Worm (Caenorhabditis elegans) whole organism, L2 larva: ENCODE data around the gene hrpa-2.
A peak's percentile ranks its signal among the peaks of the same experiment; 100 is the strongest.

Source experiments
- C34F6.9 ChIP-seq: fragments of 150-350 bp; optimal IDR thresholded peaks from 2 replicates; lab custom pipeline; 2014; ENCODE audit warnings: missing biosample characterization, missing genetic modification characterization
- F13H6.1 ChIP-seq: sonication (generic microtip); optimal IDR thresholded peaks from 2 replicates; lab custom pipeline; 2016; ENCODE audit warnings: missing genetic modification characterization, missing compliant biosample characterization
- R02D3.7 ChIP-seq: fragments of 150-350 bp; optimal IDR thresholded peaks from 2 replicates; lab custom pipeline; 2014; ENCODE audit warnings: missing biosample characterization, missing genetic modification characterization
- Y55F3AM.14 ChIP-seq: fragments of 200-800 bp; sonication (Bioruptor generic); optimal IDR thresholded peaks from 2 replicates; lab custom pipeline; 2018; ENCODE audit warnings: mild to moderate bottlenecking, missing genetic modification characterization, missing compliant biosample characterization
- alr-1 ChIP-seq: fragments of 150-350 bp; optimal IDR thresholded peaks from 2 replicates; lab custom pipeline; 2014; ENCODE audit warnings: missing biosample characterization, missing genetic modification characterization
- aly-2 ChIP-seq: fragments of 150-350 bp; optimal IDR thresholded peaks from 2 replicates; lab custom pipeline; 2014; ENCODE audit warnings: missing biosample characterization, missing genetic modification characterization
- ama-1 ChIP-seq: fragments of 150-350 bp; optimal IDR thresholded peaks from 2 replicates; lab custom pipeline; 2018; ENCODE audit warnings: inconsistent platforms
- blmp-1 ChIP-seq: sonication (generic microtip); optimal IDR thresholded peaks from 2 replicates; lab custom pipeline; 2017; ENCODE audit warnings: missing genetic modification characterization, mild to moderate bottlenecking, missing compliant biosample characterization, antibody characterized with exemption, moderate library complexity; ENCODE audit not compliant: insufficient read depth
- ceh-16 ChIP-seq: fragments of 150-350 bp; optimal IDR thresholded peaks from 2 replicates; lab custom pipeline; 2014; ENCODE audit warnings: missing biosample characterization, missing genetic modification characterization
- crh-2 ChIP-seq: sonication (generic microtip); optimal IDR thresholded peaks from 2 replicates; lab custom pipeline; 2017; ENCODE audit warnings: missing biosample characterization, missing genetic modification characterization
- dmd-4 ChIP-seq: sonication (generic microtip); optimal IDR thresholded peaks from 2 replicates; lab custom pipeline; 2017; ENCODE audit warnings: missing biosample characterization, missing genetic modification characterization
- egl-27 ChIP-seq: sonication (generic microtip); optimal IDR thresholded peaks from 3 replicates; lab custom pipeline; 2017; ENCODE audit warnings: missing biosample characterization, missing genetic modification reagents, missing genetic modification characterization
- elt-1 ChIP-seq: fragments of 150-350 bp; optimal IDR thresholded peaks from 2 replicates; lab custom pipeline; 2014; ENCODE audit warnings: missing biosample characterization, missing genetic modification characterization
- elt-3 ChIP-seq: sonication (generic microtip); optimal IDR thresholded peaks from 2 replicates; lab custom pipeline; 2017; ENCODE audit warnings: missing biosample characterization, missing genetic modification characterization
- fos-1 ChIP-seq: fragments of 150-350 bp; optimal IDR thresholded peaks from 2 replicates; lab custom pipeline; 2014; ENCODE audit warnings: missing biosample characterization, missing genetic modification characterization
- gmeb-1 ChIP-seq: fragments of 150-350 bp; optimal IDR thresholded peaks from 2 replicates; lab custom pipeline; 2014; ENCODE audit warnings: missing biosample characterization, missing genetic modification characterization
- lin-11 ChIP-seq: fragments of 150-350 bp; sonication (generic microtip); optimal IDR thresholded peaks from 2 replicates; lab custom pipeline; 2014; ENCODE audit warnings: missing biosample characterization, missing genetic modification characterization, inconsistent platforms, mixed read lengths
- lin-13 ChIP-seq: fragments of 150-350 bp; optimal IDR thresholded peaks from 2 replicates; lab custom pipeline; 2014; ENCODE audit warnings: missing biosample characterization, missing genetic modification reagents, missing genetic modification characterization
- lin-39 ChIP-seq: fragments of 150-350 bp; optimal IDR thresholded peaks from 2 replicates; lab custom pipeline; 2014; ENCODE audit warnings: missing biosample characterization, missing genetic modification reagents, missing genetic modification characterization
- lsy-2 ChIP-seq, 2 experiments: fragments of 150-350 bp in 1 of 2; sonication (generic microtip) in 1 of 2; optimal IDR thresholded peaks; 2 replicates each; lab custom pipeline; 2014 to 2017; ENCODE audit warnings: missing biosample characterization in 2 of 2, missing genetic modification characterization in 2 of 2
- mab-5 ChIP-seq: fragments of 150-350 bp; optimal IDR thresholded peaks from 2 replicates; lab custom pipeline; 2014; ENCODE audit warnings: missing biosample characterization, missing genetic modification characterization
- mbf-1 ChIP-seq: sonication (generic microtip); optimal IDR thresholded peaks from 2 replicates; lab custom pipeline; 2017; ENCODE audit warnings: missing biosample characterization, missing genetic modification characterization
- mdl-1 ChIP-seq, 2 experiments: fragments of 150-350 bp in 1 of 2; sonication (generic microtip) in 1 of 2; optimal IDR thresholded peaks; 2 replicates each; lab custom pipeline; 2017; ENCODE audit warnings: missing biosample characterization in 2 of 2, missing genetic modification characterization in 2 of 2
- nhr-10 ChIP-seq: sonication (generic microtip); optimal IDR thresholded peaks from 2 replicates; lab custom pipeline; 2017; ENCODE audit warnings: missing biosample characterization, missing genetic modification characterization
- nhr-12 ChIP-seq: fragments of 150-350 bp; optimal IDR thresholded peaks from 2 replicates; lab custom pipeline; 2014; ENCODE audit warnings: missing biosample characterization, missing genetic modification characterization
- nhr-129 ChIP-seq: fragments of 150-350 bp; optimal IDR thresholded peaks from 2 replicates; lab custom pipeline; 2014; ENCODE audit warnings: missing biosample characterization, missing genetic modification characterization
- nhr-21 ChIP-seq: fragments of 150-350 bp; optimal IDR thresholded peaks from 2 replicates; lab custom pipeline; 2014; ENCODE audit warnings: missing biosample characterization, missing genetic modification characterization
- nhr-237 ChIP-seq: fragments of 150-350 bp; optimal IDR thresholded peaks from 2 replicates; lab custom pipeline; 2014; ENCODE audit warnings: missing biosample characterization, missing genetic modification characterization
- nhr-25 ChIP-seq: fragments of 150-350 bp; sonication (generic microtip); optimal IDR thresholded peaks from 3 replicates; lab custom pipeline; 2014; ENCODE audit warnings: missing biosample characterization, missing genetic modification characterization
- nhr-6 ChIP-seq: fragments of 150-350 bp; optimal IDR thresholded peaks from 2 replicates; lab custom pipeline; 2014; ENCODE audit warnings: missing biosample characterization, missing genetic modification characterization
- nhr-77 ChIP-seq: fragments of 150-350 bp; optimal IDR thresholded peaks from 2 replicates; lab custom pipeline; 2014; ENCODE audit warnings: missing biosample characterization, missing genetic modification characterization
- peb-1 ChIP-seq: fragments of 150-350 bp; optimal IDR thresholded peaks from 2 replicates; lab custom pipeline; 2014; ENCODE audit warnings: missing biosample characterization, missing genetic modification characterization
- sem-4 ChIP-seq: fragments of 150-350 bp; optimal IDR thresholded peaks from 2 replicates; lab custom pipeline; 2014; ENCODE audit warnings: missing biosample characterization, missing genetic modification reagents, missing genetic modification characterization
- sma-3 ChIP-seq: sonication (generic microtip); optimal IDR thresholded peaks from 2 replicates; lab custom pipeline; 2016; ENCODE audit warnings: missing genetic modification reagents, missing genetic modification characterization, missing compliant biosample characterization
- sma-9 ChIP-seq, 2 experiments: fragments of 150-350 bp in 1 of 2; sonication (generic microtip) in 1 of 2; optimal IDR thresholded peaks; 2 replicates each; lab custom pipeline; 2014 to 2016; ENCODE audit warnings: missing genetic modification characterization in 2 of 2, mild to moderate bottlenecking in 1 of 2, missing biosample characterization in 1 of 2, missing compliant biosample characterization in 1 of 2, missing genetic modification reagents in 1 of 2, moderate library complexity in 1 of 2
- snpc-4 ChIP-seq: fragments of 150-350 bp; optimal IDR thresholded peaks from 2 replicates; lab custom pipeline; 2014; ENCODE audit warnings: missing biosample characterization, missing genetic modification characterization
- unc-39 ChIP-seq: fragments of 150-350 bp; optimal IDR thresholded peaks from 2 replicates; lab custom pipeline; 2014; ENCODE audit warnings: missing biosample characterization, missing genetic modification characterization
- unc-55 ChIP-seq: fragments of 150-350 bp; sonication (generic microtip); optimal IDR thresholded peaks from 3 replicates; lab custom pipeline; 2014; ENCODE audit warnings: missing biosample characterization, missing genetic modification reagents, missing genetic modification characterization
- unc-62 ChIP-seq: fragments of 150-350 bp; optimal IDR thresholded peaks from 2 replicates; lab custom pipeline; 2014; ENCODE audit warnings: missing biosample characterization, missing genetic modification reagents, missing genetic modification characterization
- zag-1 ChIP-seq: fragments of 150-350 bp; optimal IDR thresholded peaks from 2 replicates; lab custom pipeline; 2014; ENCODE audit warnings: missing biosample characterization, missing genetic modification characterization
- ztf-1 ChIP-seq: fragments of 200-800 bp; sonication (Bioruptor generic); conservative IDR thresholded peaks from 2 replicates; pipeline ENCODE4 v1.3.6; 2022; ENCODE audit warnings: missing genetic modification characterization, missing compliant biosample characterization
- ztf-11 ChIP-seq: sonication (generic microtip); optimal IDR thresholded peaks from 2 replicates; lab custom pipeline; 2017; ENCODE audit warnings: missing biosample characterization, missing genetic modification characterization
- ztf-4 ChIP-seq: fragments of 150-350 bp; optimal IDR thresholded peaks from 2 replicates; lab custom pipeline; 2014; ENCODE audit warnings: missing biosample characterization, missing genetic modification characterization

Gene hrpa-2

DNA sequence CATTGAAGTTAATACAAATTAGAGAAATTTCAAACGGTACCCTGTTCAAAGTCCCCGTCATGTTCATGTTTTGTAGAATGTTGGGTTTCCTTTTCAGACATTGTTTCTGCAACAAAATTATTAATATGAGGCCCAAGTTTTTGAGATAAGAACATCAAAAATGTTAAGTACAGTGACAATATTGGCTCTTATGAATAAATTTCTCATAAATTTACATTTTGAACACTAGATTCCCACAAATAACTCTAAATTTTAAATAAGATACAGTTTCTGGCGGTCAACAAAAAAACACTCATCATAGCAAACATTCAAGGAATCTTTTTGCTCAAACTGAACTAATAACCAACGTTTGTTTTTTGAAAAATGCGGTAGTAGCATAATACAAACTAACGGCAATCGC lies 10.1 kb downstream of the hrpa-2 start, which contains the start of gene H28G03.3:
TSS of gene H28G03.3 (minus strand) at position 101 of the 400 bp plus-strand sequence.
- TF ChIP-seq lin-39 (tag; lab: Kevin White, UChicago) (no peak), mdl-1 (tag; optimal IDR thresholded peaks at IDR 0.05; lab: Kevin White, UChicago) (no peak)

DNA sequence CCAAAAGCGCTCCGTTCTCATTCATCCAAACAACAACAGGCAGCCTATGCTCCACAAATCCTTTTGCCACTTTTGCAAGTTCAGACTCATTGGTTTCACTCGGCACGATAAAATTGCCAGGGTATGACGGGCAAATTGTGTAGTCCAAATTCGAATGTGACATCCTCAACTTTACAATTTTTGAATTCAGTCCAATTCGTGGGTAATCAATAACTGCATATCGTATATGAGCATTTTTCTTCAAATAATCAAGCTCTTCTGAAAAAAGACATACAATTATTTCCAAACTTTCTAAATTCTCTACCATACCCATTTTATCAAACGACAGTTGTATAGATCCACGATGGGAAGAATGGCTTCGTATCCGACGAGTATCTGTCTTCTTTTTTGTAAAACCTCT lies 22.1 kb downstream of the hrpa-2 start:
- TF ChIP-seq sem-4 (tag; lab: Kevin White, UChicago) (no peak), dmd-4 (no peak), ztf-1 (GFP tag; lab: Robert Waterston, UW) (no peak), nhr-25 (tag; lab: Kevin White, UChicago) (no peak), mbf-1 (tag; lab: Kevin White, UChicago) (no peak), aly-2 (tag; lab: Kevin White, UChicago) (no peak), ztf-4 (tag; lab: Kevin White, UChicago) (no peak), R02D3.7 (tag; lab: Kevin White, UChicago) (no peak), nhr-129 (tag; lab: Kevin White, UChicago) (no peak), fos-1 (no peak), nhr-77 (no peak), crh-2 (tag; lab: Kevin White, UChicago) (no peak), ceh-16 (tag; lab: Kevin White, UChicago) (no peak), sma-3 (GFP tag; lab: Kevin White, UChicago) (no peak), nhr-237 (no peak)

DNA sequence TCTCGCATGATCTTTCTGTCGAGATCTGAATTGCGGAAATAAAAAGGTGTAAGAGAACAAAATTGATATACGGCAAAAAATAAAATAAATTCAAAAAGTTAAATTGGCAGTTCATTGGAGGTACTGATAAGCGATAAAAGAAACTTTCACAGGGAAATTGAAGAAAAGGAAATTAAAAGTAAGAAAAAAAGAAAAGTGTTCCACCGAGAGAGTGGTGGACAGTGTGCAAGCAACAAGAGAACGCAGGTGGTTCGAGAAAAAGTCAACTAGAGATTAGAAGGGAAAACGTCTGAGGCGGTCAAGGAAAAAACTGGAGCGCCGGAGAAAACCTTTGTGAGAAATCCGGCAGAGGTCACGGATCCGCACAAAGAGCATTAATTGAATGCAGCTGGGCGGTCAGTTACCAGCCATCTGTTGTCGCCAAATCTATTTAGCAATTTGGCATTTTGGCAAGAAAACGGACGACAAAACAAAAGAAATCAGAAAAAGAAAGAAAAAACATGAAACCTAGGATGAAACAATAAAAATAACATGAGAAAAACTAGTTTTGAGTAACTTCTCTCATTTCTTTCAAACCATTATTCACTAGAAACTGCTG lies 27.3 kb downstream of the hrpa-2 start, which contains the start of gene mtm-5:
TSS of gene mtm-5 (minus strand) at position 27 of the 598 bp plus-strand sequence.
- TF ChIP-seq ztf-11 (tag; lab: Kevin White, UChicago) (no peak), blmp-1 (peak; percentile 71), fos-1 (peak; percentile 61)
- TF ChIP-seq, all 48 proteins: peak for 2

DNA sequence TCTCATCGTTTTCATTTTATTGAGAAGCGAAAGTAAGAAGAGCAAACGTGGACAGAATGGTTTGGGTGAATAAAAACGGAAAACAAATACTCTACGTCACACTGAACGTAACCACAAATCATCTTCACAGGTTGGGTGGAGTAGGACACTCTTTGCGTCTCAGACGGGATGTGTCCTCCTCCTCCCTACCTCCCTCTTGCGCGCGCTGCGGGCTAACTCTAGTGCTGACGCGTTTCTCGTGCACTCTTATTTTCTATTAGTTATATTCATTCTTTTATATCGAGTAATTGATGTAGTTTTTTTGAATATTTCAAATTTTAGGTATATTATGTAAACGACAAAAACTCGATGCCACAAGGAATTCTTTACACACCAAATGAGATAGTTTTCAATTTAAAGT lies 27.9 kb downstream of the hrpa-2 start, which contains the start of gene Y34B4A.7:
TSS of gene Y34B4A.7 (plus strand) at position 297 of the 400 bp plus-strand sequence.
- TF ChIP-seq lin-13 (peak; percentile 61), ceh-16 (tag; lab: Kevin White, UChicago) (peak; percentile 78), egl-27 (tag; lab: Kevin White, UChicago) (peak; percentile 1), nhr-12 (tag; lab: Kevin White, UChicago) (no peak), C34F6.9 (tag; lab: Kevin White, UChicago) (peak; percentile 74), blmp-1 (peak; percentile 61), lsy-2 (tag; optimal IDR thresholded peaks at IDR 0.05; lab: Kevin White, UChicago) (peak; percentile 48 to 75), ztf-1 (GFP tag; lab: Robert Waterston, UW) (no peak), unc-39 (tag; lab: Kevin White, UChicago) (no peak), mbf-1 (tag; lab: Kevin White, UChicago) (no peak), nhr-237 (no peak), crh-2 (tag; lab: Kevin White, UChicago) (peak; percentile 75), sma-9 (GFP tag; optimal IDR thresholded peaks at IDR 0.05; lab: Kevin White, UChicago) (peak; percentile 81), sma-9 (tag; optimal IDR thresholded peaks at IDR 0.05; lab: Kevin White, UChicago) (no peak), elt-1 (tag; lab: Kevin White, UChicago) (no peak), nhr-6 (tag; lab: Kevin White, UChicago) (peak; percentile 17), nhr-129 (tag; lab: Kevin White, UChicago) (peak; percentile 40), peb-1 (tag; lab: Kevin White, UChicago) (no peak), lin-11 (tag; lab: Kevin White, UChicago) (peak; percentile 11), Y55F3AM.14 (GFP tag; lab: Kevin White, UChicago) (peak; percentile 29), zag-1 (no peak), nhr-21 (tag; lab: Kevin White, UChicago) (peak; percentile 12), mab-5 (peak; percentile 73), snpc-4 (tag; lab: Kevin White, UChicago) (peak; percentile 7), unc-55 (GFP tag; lab: Kevin White, UChicago) (peak; percentile 76), lin-39 (tag; lab: Kevin White, UChicago) (no peak), sem-4 (tag; lab: Kevin White, UChicago) (peak; percentile 67), F13H6.1 (peak; percentile 82), elt-3 (tag; lab: Kevin White, UChicago) (no peak), alr-1 (tag; lab: Kevin White, UChicago) (no peak), R02D3.7 (tag; lab: Kevin White, UChicago) (no peak), unc-62 (no peak), sma-3 (GFP tag; lab: Kevin White, UChicago) (peak; percentile 67), nhr-25 (tag; lab: Kevin White, UChicago) (peak; percentile 72), nhr-10 (tag; lab: Kevin White, UChicago) (no peak), gmeb-1 (tag; lab: Kevin White, UChicago) (peak; percentile 52), ama-1 (lab: Kevin White, UChicago) (no peak), fos-1 (peak; percentile 67), ztf-4 (tag; lab: Kevin White, UChicago) (no peak), mdl-1 (tag; optimal IDR thresholded peaks at IDR 0.05; lab: Kevin White, UChicago) (no peak)
